Worm (Caenorhabditis elegans) whole organism, mixed stage, embryonic: ENCODE results near the gene mtm-3.

ENCODE experiments used
- ceh-83 ChIP-seq: fragments of 200-800 bp; sonication (Bioruptor generic); optimal IDR thresholded peaks from 2 replicates; lab custom pipeline; 2018; ENCODE audit warnings: mild to moderate bottlenecking, missing genetic modification characterization, missing compliant biosample characterization
- elt-3 ChIP-seq: fragments of 150-350 bp; optimal IDR thresholded peaks from 2 replicates; lab custom pipeline; 2014; ENCODE audit warnings: missing biosample characterization, missing genetic modification characterization
- nhr-12 ChIP-seq: fragments of 150-350 bp; optimal IDR thresholded peaks from 2 replicates; lab custom pipeline; 2014; ENCODE audit warnings: missing biosample characterization, missing genetic modification characterization
- nhr-28 ChIP-seq: fragments of 150-350 bp; optimal IDR thresholded peaks from 2 replicates; lab custom pipeline; 2014; ENCODE audit warnings: missing biosample characterization, missing genetic modification characterization
- snpc-4 ChIP-seq: fragments of 150-350 bp; optimal IDR thresholded peaks from 2 replicates; lab custom pipeline; 2014; ENCODE audit warnings: missing biosample characterization, missing genetic modification characterization
- ztf-11 ChIP-seq: fragments of 150-350 bp; optimal IDR thresholded peaks from 2 replicates; lab custom pipeline; 2014; ENCODE audit warnings: missing biosample characterization, missing genetic modification characterization

- TF ChIP-seq ztf-11 = no peak
- no peak for TF ChIP-seq nhr-28
- TF ChIP-seq ceh-83 (GFP tag; lab: Kevin White, UChicago) = no peak
- TF ChIP-seq elt-3 (tag; lab: Kevin White, UChicago) = no peak
- TF ChIP-seq nhr-12 (tag; lab: Kevin White, UChicago) = no peak
- TF ChIP-seq snpc-4 (tag; lab: Kevin White, UChicago) = no peak
Observed at ce11 chrIII:3831798-3832197, 31.5 kb upstream of the mtm-3 start.
